Worm (Caenorhabditis elegans): ENCODE measurements around the gene best-18.
A peak's percentile ranks its signal among the peaks of the same experiment; 100 is the strongest.

best-18 gene

DNA sequence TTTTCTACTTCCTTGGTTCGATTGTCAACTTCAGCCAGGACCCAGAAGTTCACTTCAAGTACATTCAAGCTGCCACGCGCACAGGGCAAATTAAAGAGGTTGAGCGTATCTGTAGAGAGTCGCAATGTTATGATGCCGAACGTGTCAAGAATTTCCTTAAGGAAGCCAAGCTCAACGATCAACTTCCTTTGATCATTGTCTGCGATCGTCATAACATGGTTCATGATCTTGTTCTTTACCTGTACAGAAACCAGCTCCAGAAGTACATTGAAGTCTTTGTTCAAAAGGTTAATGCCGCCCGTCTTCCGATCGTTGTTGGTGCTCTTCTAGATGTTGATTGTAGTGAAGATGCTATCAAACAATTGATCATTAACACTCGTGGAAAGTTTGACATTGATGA, 5.8 kb upstream of the best-18 start:
- TF ChIP-seq efl-1 (optimal IDR thresholded peaks at IDR 0.05): no peak
- peak in 1 of 2 experiments; percentile 82 for TF ChIP-seq efl-1 (GFP tag; optimal IDR thresholded peaks at IDR 0.05 in 1 of 2)
- no peak for TF ChIP-seq isw-1 (GFP tag; IDR thresholded peaks at IDR 0.05)

DNA sequence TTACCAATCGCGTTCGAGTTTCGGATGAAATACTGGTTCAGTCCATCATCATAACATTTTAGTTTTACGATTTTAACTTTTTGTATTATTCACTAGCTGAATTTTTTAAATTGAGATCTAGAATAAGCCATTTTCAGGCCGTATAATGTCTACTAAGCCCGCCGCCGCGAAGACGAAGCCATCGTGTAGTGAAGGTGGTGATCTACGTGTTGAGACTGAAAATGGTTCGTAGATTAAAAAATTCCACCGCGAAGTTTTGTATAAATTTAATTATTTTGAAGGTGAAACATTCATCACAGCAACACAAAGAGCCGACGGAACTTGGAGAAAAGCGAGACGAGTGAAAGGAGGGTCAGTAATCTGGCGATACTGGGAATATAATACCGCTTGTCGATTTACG, 2.5 kb upstream of the best-18 start, which contains the start of gene T20G5.9:
T20G5.9 (plus strand) TSS at position 138 of the 400 bp plus-strand sequence.
- TF ChIP-seq ama-1 (optimal IDR thresholded peaks at IDR 0.05) (peak; percentile 19), ceh-63 (GFP tag; optimal IDR thresholded peaks at IDR 0.05) (no peak)

DNA sequence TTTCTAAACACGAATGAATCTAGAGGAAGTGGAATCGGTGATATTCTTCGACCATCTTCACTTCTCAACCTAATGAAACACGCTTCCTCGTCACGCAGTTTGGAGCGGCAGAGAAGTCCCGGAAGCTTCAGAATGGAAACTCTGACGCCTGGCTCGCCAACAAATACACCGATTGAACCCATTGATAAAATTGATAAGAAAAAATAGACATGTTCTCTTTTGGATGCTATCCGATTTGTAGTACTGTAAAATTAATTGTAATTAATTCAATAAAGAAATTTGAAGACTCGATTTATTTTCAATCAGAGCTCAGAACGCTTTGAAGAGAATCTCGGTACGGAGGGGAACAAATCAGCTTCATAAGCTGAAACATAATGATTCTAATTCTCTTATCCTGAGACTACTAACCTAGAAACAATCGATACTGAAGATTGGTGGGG, 2.4 kb downstream of the best-18 start:
- peak; percentile 45; the same call in 1 of the 2 replicates for TF ChIP-seq ceh-88 (GFP tag; IDR thresholded peaks at IDR 0.05)
- TF ChIP-seq isw-1 (GFP tag; IDR thresholded peaks at IDR 0.05): no peak
- peak in 1 of 2 experiments; percentile 22 for TF ChIP-seq ztf-11 (tag; optimal IDR thresholded peaks at IDR 0.05)
- no peak for TF ChIP-seq fkh-8 (tag; optimal IDR thresholded peaks at IDR 0.05)
- TF ChIP-seq egl-27 (tag; optimal IDR thresholded peaks at IDR 0.05): no peak
- peak; percentile 46 for TF ChIP-seq hpl-2 (GFP tag; optimal IDR thresholded peaks at IDR 0.05)
- no peak for TF ChIP-seq mab-9 (GFP tag; IDR thresholded peaks at IDR 0.05)
- TF ChIP-seq Y116A8C.19 (tag; optimal IDR thresholded peaks at IDR 0.05; ENCODE audit: borderline replicate concordance): no peak
- peak; percentile 24 for TF ChIP-seq lin-14 (GFP tag; optimal IDR thresholded peaks at IDR 0.05)
- no peak for TF ChIP-seq hlh-4 (tag; optimal IDR thresholded peaks at IDR 0.05)
- TF ChIP-seq tbx-2 (tag; optimal IDR thresholded peaks at IDR 0.05): peak; percentile 49
- peak; percentile 48 for TF ChIP-seq rnt-1 (tag; optimal IDR thresholded peaks at IDR 0.05)
- no peak for TF ChIP-seq C16A3.4 (tag; optimal IDR thresholded peaks at IDR 0.05)
- TF ChIP-seq aly-2 (tag; optimal IDR thresholded peaks at IDR 0.05): peak; percentile 99
- TF ChIP-seq ceh-90 (tag; optimal IDR thresholded peaks at IDR 0.05): no peak
- peak; percentile 5 to 34 for TF ChIP-seq lsy-2 (tag; optimal IDR thresholded peaks at IDR 0.05)
- no peak for TF ChIP-seq nhr-28 (tag; optimal IDR thresholded peaks at IDR 0.05)
- no peak; the same call in 1 of the 2 replicates for TF ChIP-seq unc-98 (GFP tag; IDR thresholded peaks at IDR 0.05)
- TF ChIP-seq mdl-1 (tag; optimal IDR thresholded peaks at IDR 0.05): no peak
- peak; percentile 75 for TF ChIP-seq snu-23 (GFP tag; optimal IDR thresholded peaks at IDR 0.05)
- peak; percentile 45 for TF ChIP-seq nhr-20 (tag; optimal IDR thresholded peaks at IDR 0.05)
- peak; percentile 14 to 31 for TF ChIP-seq efl-1 (optimal IDR thresholded peaks at IDR 0.05)
- TF ChIP-seq efl-1 (GFP tag; optimal IDR thresholded peaks at IDR 0.05 in 1 of 2): peak in 1 of 2 experiments; percentile 92
- TF ChIP-seq lir-3 (tag; optimal IDR thresholded peaks at IDR 0.05; ENCODE audit: poor library complexity): peak; percentile 3
- no peak for TF ChIP-seq zag-1 (tag; optimal IDR thresholded peaks at IDR 0.05)
- TF ChIP-seq nhr-85 (tag): peak; percentile 4
- TF ChIP-seq nhr-19 (GFP tag; conservative IDR thresholded peaks at IDR 0.05): peak; percentile 61
- peak; percentile 59 for TF ChIP-seq pax-3 (tag; optimal IDR thresholded peaks at IDR 0.05)
- TF ChIP-seq unc-30 (tag; optimal IDR thresholded peaks at IDR 0.05): no peak
- TF ChIP-seq nhr-90 (tag; optimal IDR thresholded peaks at IDR 0.05; ENCODE audit: poor library complexity): peak; percentile 69
- no peak for TF ChIP-seq snpc-4 (tag; optimal IDR thresholded peaks at IDR 0.05)
- TF ChIP-seq skn-1 (tag; optimal IDR thresholded peaks at IDR 0.05): no peak
- no peak for TF ChIP-seq fos-1 (tag; optimal IDR thresholded peaks at IDR 0.05)
- no peak for TF ChIP-seq elt-3 (tag; optimal IDR thresholded peaks at IDR 0.05)
- no peak for TF ChIP-seq fkh-4 (tag; optimal IDR thresholded peaks at IDR 0.05; ENCODE audit: borderline replicate concordance)
- peak in 1 of 2 experiments; percentile 62 for TF ChIP-seq lin-35 (GFP tag; optimal IDR thresholded peaks at IDR 0.05)
- TF ChIP-seq nhr-12 (tag; optimal IDR thresholded peaks at IDR 0.05): no peak
- no peak for TF ChIP-seq egl-13 (tag; optimal IDR thresholded peaks at IDR 0.05)
- TF ChIP-seq ama-1 (optimal IDR thresholded peaks at IDR 0.05): peak; percentile 86
- peak; percentile 92 for TF ChIP-seq ztf-4 (tag; optimal IDR thresholded peaks at IDR 0.05)
- no peak for TF ChIP-seq hlh-17 (GFP tag; optimal IDR thresholded peaks at IDR 0.05; ENCODE audit: borderline replicate concordance)
- peak; percentile 66 for TF ChIP-seq nhr-47 (tag; optimal IDR thresholded peaks at IDR 0.05)
- peak; percentile 28 for TF ChIP-seq swsn-7 (tag; optimal IDR thresholded peaks at IDR 0.05)
- peak; percentile 10 for TF ChIP-seq dsc-1 (tag; optimal IDR thresholded peaks at IDR 0.05)
- no peak for TF ChIP-seq dpl-1 (GFP tag; optimal IDR thresholded peaks at IDR 0.05)
- TF ChIP-seq elt-2 (tag; optimal IDR thresholded peaks at IDR 0.05): peak; percentile 60
- no peak for TF ChIP-seq alr-1 (tag; optimal IDR thresholded peaks at IDR 0.05; ENCODE audit: borderline replicate concordance)

Measured in whole organism, L1 larva.